Fruit fly (Drosophila melanogaster) whole organism, embryonic: Measurements from ENCODE around the gene sinu.

Experiments used
- Adf1 ChIP-seq: fragments of 200-800 bp; sonication (Bioruptor generic); IDR thresholded peaks from 2 replicates; pipeline ENCODE4 v1.3.6; 2022; ENCODE audit warnings: missing biosample characterization, missing genetic modification characterization
- CG10147 ChIP-seq: fragments of 200-800 bp; sonication (Bioruptor generic); optimal IDR thresholded peaks from 2 replicates; lab custom pipeline; 2019; ENCODE audit warnings: missing biosample characterization, mild to moderate bottlenecking, missing genetic modification characterization, moderate library complexity
- CG10267 ChIP-seq: fragments of 200-800 bp; sonication (Bioruptor generic); optimal IDR thresholded peaks from 2 replicates; lab custom pipeline; 2018; ENCODE audit warnings: missing biosample characterization, mild to moderate bottlenecking, missing genetic modification characterization, moderate library complexity
- CG10543 ChIP-seq: fragments of 200-800 bp; sonication (Bioruptor generic); optimal IDR thresholded peaks from 3 replicates; lab custom pipeline; 2017; ENCODE audit warnings: missing biosample characterization, mild to moderate bottlenecking, missing genetic modification characterization, moderate library complexity
- CG10979 ChIP-seq: fragments of 200-800 bp; sonication (Bioruptor generic); optimal IDR thresholded peaks from 2 replicates; lab custom pipeline; 2018; ENCODE audit warnings: missing biosample characterization, mild to moderate bottlenecking, missing genetic modification characterization, moderate library complexity
- CG1233 ChIP-seq: fragments of 200-800 bp; sonication (Bioruptor generic); optimal IDR thresholded peaks from 4 replicates; lab custom pipeline; 2018; ENCODE audit warnings: missing biosample characterization, mild to moderate bottlenecking, missing genetic modification characterization
- CG14050 ChIP-seq: fragments of 200-800 bp; sonication (Bioruptor generic); IDR thresholded peaks from 3 replicates; pipeline ENCODE4 v1.3.6; 2022; ENCODE audit warnings: missing biosample characterization, missing genetic modification characterization
- CG15073 ChIP-seq: fragments of 200-800 bp; sonication (Bioruptor generic); optimal IDR thresholded peaks from 2 replicates; lab custom pipeline; 2016; ENCODE audit warnings: missing biosample characterization, missing genetic modification characterization
- CG1602 ChIP-seq: fragments of 200-800 bp; sonication (Bioruptor generic); optimal IDR thresholded peaks from 3 replicates; lab custom pipeline; 2016; ENCODE audit warnings: missing biosample characterization, missing genetic modification characterization
- CG17568 ChIP-seq: fragments of 200-800 bp; sonication (Bioruptor generic); optimal IDR thresholded peaks from 2 replicates; lab custom pipeline; 2018; ENCODE audit warnings: missing biosample characterization, mild to moderate bottlenecking, missing genetic modification characterization, moderate library complexity
- CG1832 ChIP-seq: fragments of 200-800 bp; sonication (Bioruptor generic); optimal IDR thresholded peaks from 2 replicates; lab custom pipeline; 2017; ENCODE audit warnings: missing biosample characterization, mild to moderate bottlenecking, missing genetic modification characterization, inconsistent platforms
- CG18599 ChIP-seq: fragments of 200-800 bp; sonication (Bioruptor generic); optimal IDR thresholded peaks from 3 replicates; lab custom pipeline; 2017; ENCODE audit warnings: missing biosample characterization, missing genetic modification characterization, mild to moderate bottlenecking, moderate library complexity, missing genetic modification reagents
- CG2116 ChIP-seq: fragments of 200-800 bp; sonication (Bioruptor generic); optimal IDR thresholded peaks from 3 replicates; lab custom pipeline; 2018; ENCODE audit warnings: missing biosample characterization, mild to moderate bottlenecking, missing genetic modification characterization
- CG32532 ChIP-seq: fragments of 200-800 bp; sonication (Bioruptor generic); IDR thresholded peaks from 2 replicates; pipeline ENCODE4 v1.3.6; 2022; ENCODE audit warnings: missing biosample characterization, missing genetic modification characterization
- CG32772 ChIP-seq: fragments of 200-800 bp; sonication (Bioruptor generic); IDR thresholded peaks from 2 replicates; pipeline ENCODE4 v1.3.6; 2022; ENCODE audit warnings: missing biosample characterization, missing genetic modification characterization
- CG3838 ChIP-seq: fragments of 200-800 bp; sonication (Bioruptor generic); optimal IDR thresholded peaks from 3 replicates; lab custom pipeline; 2016; ENCODE audit warnings: missing biosample characterization, missing genetic modification characterization
- CG4730 ChIP-seq: fragments of 200-800 bp; sonication (Bioruptor generic); IDR thresholded peaks from 2 replicates; pipeline ENCODE4 v1.3.6; 2022; ENCODE audit warnings: missing biosample characterization, missing genetic modification characterization
- CG6254 ChIP-seq: fragments of 200-800 bp; sonication (Bioruptor generic); optimal IDR thresholded peaks from 3 replicates; lab custom pipeline; 2017; ENCODE audit warnings: mild to moderate bottlenecking, missing biosample characterization, missing genetic modification reagents, missing genetic modification characterization
- CG7271 ChIP-seq: fragments of 200-800 bp; sonication (Bioruptor generic); optimal IDR thresholded peaks from 2 replicates; lab custom pipeline; 2018; ENCODE audit warnings: missing biosample characterization, mild to moderate bottlenecking, missing genetic modification characterization, moderate library complexity
- CG7372 ChIP-seq: fragments of 200-800 bp; sonication (Bioruptor generic); IDR thresholded peaks from 2 replicates; pipeline ENCODE4 v1.3.6; 2022; ENCODE audit warnings: missing biosample characterization, missing genetic modification characterization
- CG8944 ChIP-seq: fragments of 200-800 bp; sonication (Bioruptor generic); optimal IDR thresholded peaks from 3 replicates; lab custom pipeline; 2016; ENCODE audit warnings: missing biosample characterization, missing genetic modification characterization
- GATAe ChIP-seq: fragments of 200-800 bp; sonication (Bioruptor generic); conservative IDR thresholded peaks from 2 replicates; pipeline ENCODE4 v1.3.6; 2022; ENCODE audit warnings: missing biosample characterization, missing genetic modification characterization
- Hmx ChIP-seq: fragments of 200-800 bp; sonication (Bioruptor generic); optimal IDR thresholded peaks from 2 replicates; lab custom pipeline; 2016; ENCODE audit warnings: missing biosample characterization, missing genetic modification characterization
- Hr78 ChIP-seq, 2 experiments: fragments of 200-800 bp in 1 of 2; fragments of >200 bp in 1 of 2; sonication (Bioruptor generic) in 1 of 2; optimal IDR thresholded peaks; 2 replicates each; lab custom pipeline; 2017 to 2019; ENCODE audit warnings: missing biosample characterization in 2 of 2, missing genetic modification characterization in 2 of 2, mild to moderate bottlenecking in 1 of 2, moderate library complexity in 1 of 2
- Lhr ChIP-seq: fragments of 200-800 bp; sonication (Bioruptor generic); optimal IDR thresholded peaks from 3 replicates; lab custom pipeline; 2017; ENCODE audit warnings: mild to moderate bottlenecking, missing biosample characterization, missing genetic modification reagents, missing genetic modification characterization
- MBD-R2 ChIP-seq: fragments of 200-800 bp; sonication (Bioruptor generic); IDR thresholded peaks from 2 replicates; pipeline ENCODE4 v1.3.6; 2022; ENCODE audit warnings: missing biosample characterization, missing genetic modification characterization
- Myb ChIP-seq: fragments of 200-800 bp; sonication (Bioruptor generic); optimal IDR thresholded peaks from 2 replicates; lab custom pipeline; 2016; ENCODE audit warnings: missing biosample characterization, missing genetic modification characterization
- NK7.1 ChIP-seq: fragments of 200-800 bp; sonication (Bioruptor generic); optimal IDR thresholded peaks from 3 replicates; lab custom pipeline; 2016; ENCODE audit warnings: missing biosample characterization, missing genetic modification characterization
- Spps ChIP-seq: fragments of 200-800 bp; sonication (Bioruptor generic); optimal IDR thresholded peaks from 2 replicates; lab custom pipeline; 2018; ENCODE audit warnings: missing biosample characterization, mild to moderate bottlenecking, missing genetic modification characterization
- bbx ChIP-seq: fragments of 200-800 bp; sonication (Bioruptor generic); IDR thresholded peaks from 2 replicates; pipeline ENCODE4 v1.3.6; 2022; ENCODE audit warnings: missing biosample characterization, missing genetic modification characterization; ENCODE audit not compliant: partially characterized antibody
- cg ChIP-seq: fragments of 200-800 bp; sonication (Bioruptor generic); optimal IDR thresholded peaks from 3 replicates; lab custom pipeline; 2019; ENCODE audit warnings: missing biosample characterization, mild to moderate bottlenecking, missing genetic modification characterization, moderate library complexity
- corto ChIP-seq: fragments of 200-800 bp; sonication (Bioruptor generic); optimal IDR thresholded peaks from 2 replicates; lab custom pipeline; 2016; ENCODE audit warnings: missing biosample characterization, mild to moderate bottlenecking, missing genetic modification characterization, moderate library complexity
- en ChIP-seq: fragments of 200-800 bp; sonication (Bioruptor generic); optimal IDR thresholded peaks from 2 replicates; lab custom pipeline; 2016; ENCODE audit warnings: missing biosample characterization, missing genetic modification characterization
- gce ChIP-seq: fragments of 200-800 bp; sonication (Bioruptor generic); IDR thresholded peaks from 3 replicates; pipeline ENCODE4 v1.3.6; 2022; ENCODE audit warnings: missing biosample characterization, missing genetic modification characterization
- gcm2 ChIP-seq: fragments of 200-800 bp; sonication (Bioruptor generic); optimal IDR thresholded peaks from 2 replicates; lab custom pipeline; 2016; ENCODE audit warnings: missing biosample characterization, missing genetic modification characterization
- gem ChIP-seq: fragments of 200-800 bp; sonication (Bioruptor generic); optimal IDR thresholded peaks from 2 replicates; lab custom pipeline; 2019; ENCODE audit warnings: missing biosample characterization, mild to moderate bottlenecking, missing genetic modification characterization, moderate library complexity
- ind ChIP-seq: fragments of 200-800 bp; sonication (Bioruptor generic); optimal IDR thresholded peaks from 3 replicates; lab custom pipeline; 2016; ENCODE audit warnings: missing biosample characterization, missing genetic modification characterization
- kah ChIP-seq: fragments of 200-800 bp; sonication (Bioruptor generic); optimal IDR thresholded peaks from 2 replicates; lab custom pipeline; 2018; ENCODE audit warnings: missing biosample characterization, mild to moderate bottlenecking, missing genetic modification characterization
- lola ChIP-seq, 3 experiments: fragments of >200 bp in 2 of 3; fragments of 200-800 bp in 1 of 3; sonication (Bioruptor generic) in 1 of 3; optimal IDR thresholded peaks; 2 replicates each; lab custom pipeline; 2017 to 2019; ENCODE audit warnings: missing biosample characterization in 3 of 3, missing genetic modification characterization in 3 of 3, mild to moderate bottlenecking in 1 of 3, moderate library complexity in 1 of 3
- mam ChIP-seq: fragments of 200-800 bp; sonication (Bioruptor generic); optimal IDR thresholded peaks from 3 replicates; lab custom pipeline; 2016; ENCODE audit warnings: missing biosample characterization, missing genetic modification characterization
- nau ChIP-seq: fragments of 200-800 bp; sonication (Bioruptor generic); optimal IDR thresholded peaks from 3 replicates; lab custom pipeline; 2017; ENCODE audit warnings: missing biosample characterization, mild to moderate bottlenecking, missing genetic modification characterization, missing genetic modification reagents
- nom ChIP-seq: fragments of 200-800 bp; sonication (Bioruptor generic); optimal IDR thresholded peaks from 2 replicates; lab custom pipeline; 2017; ENCODE audit warnings: missing biosample characterization, missing genetic modification characterization, mild to moderate bottlenecking, moderate library complexity, missing genetic modification reagents
- ro ChIP-seq: fragments of 200-800 bp; sonication (Bioruptor generic); IDR thresholded peaks from 2 replicates; pipeline ENCODE4 v1.3.6; 2022; ENCODE audit warnings: missing biosample characterization, missing genetic modification characterization
- schlank ChIP-seq: fragments of 200-800 bp; sonication (Bioruptor generic); optimal IDR thresholded peaks from 2 replicates; lab custom pipeline; 2018; ENCODE audit warnings: missing biosample characterization, mild to moderate bottlenecking, missing genetic modification characterization
- sqz ChIP-seq: fragments of 200-800 bp; sonication (Bioruptor generic); optimal IDR thresholded peaks from 3 replicates; lab custom pipeline; 2018; ENCODE audit warnings: missing biosample characterization, mild to moderate bottlenecking, missing genetic modification characterization
- stwl ChIP-seq: fragments of 200-800 bp; sonication (Bioruptor generic); optimal IDR thresholded peaks from 3 replicates; lab custom pipeline; 2018; ENCODE audit warnings: missing biosample characterization, mild to moderate bottlenecking, missing genetic modification characterization, moderate library complexity
- zen2 ChIP-seq: fragments of 200-800 bp; sonication (Bioruptor generic); IDR thresholded peaks from 3 replicates; pipeline ENCODE4 v1.3.6; 2022; ENCODE audit warnings: missing biosample characterization, missing genetic modification characterization; ENCODE audit not compliant: partially characterized antibody

Gene sinu

DNA sequence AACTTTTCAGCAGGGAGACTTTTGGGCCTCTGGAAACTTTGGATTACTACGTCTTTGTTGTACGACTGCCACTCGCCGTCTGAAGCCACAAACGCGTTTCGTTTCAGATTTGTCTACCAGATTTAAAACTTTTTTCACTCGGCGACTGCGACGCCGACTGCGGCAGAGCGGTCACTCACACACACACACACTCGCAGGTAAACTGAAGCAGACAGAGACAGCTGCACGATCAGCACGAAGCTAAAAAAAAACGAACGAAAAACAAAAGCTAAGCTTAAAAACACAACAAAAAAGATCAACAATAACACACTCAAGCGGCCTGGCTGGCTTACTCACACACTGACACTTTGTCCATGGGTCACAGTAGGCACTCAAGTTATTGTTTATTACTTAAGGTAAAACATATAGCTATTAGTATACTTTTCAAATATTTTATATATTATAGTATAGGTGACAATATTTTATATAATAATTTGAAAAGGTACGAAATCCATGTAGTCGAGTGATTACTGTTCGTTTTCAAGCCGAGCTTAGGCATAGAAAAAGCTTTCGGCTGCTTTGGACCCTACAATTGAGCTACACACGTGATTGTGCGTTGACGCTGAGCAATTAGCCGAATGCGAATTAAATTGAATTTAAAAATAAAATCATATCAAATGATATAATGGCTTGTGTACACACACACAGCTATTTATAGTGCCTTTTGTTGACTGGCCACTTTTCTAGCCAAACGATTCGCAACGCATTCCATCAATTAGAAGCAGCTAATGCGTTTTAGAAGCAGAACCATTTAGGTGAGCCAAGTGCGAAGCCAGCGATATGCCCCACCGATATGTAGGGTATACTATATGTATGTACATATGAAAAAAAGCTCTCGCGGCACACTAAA is 16.1 kb upstream of the sinu start, which contains the start of gene Msr-110 (continued):
- TF ChIP-seq nom (GFP tag; lab: Kevin White, UChicago) (peak; percentile 99), CG18599 (GFP tag; lab: Kevin White, UChicago) (peak; percentile 92), CG8944 (GFP tag; lab: Kevin White, UChicago) (peak; percentile 64), CG1602 (GFP tag; lab: Kevin White, UChicago) (peak; percentile 68), CG15073 (GFP tag; lab: Kevin White, UChicago) (peak; percentile 25), CG10267 (peak; percentile 75), MBD-R2 (peak; percentile 87), kah (GFP tag; lab: Kevin White, UChicago) (peak; percentile 70), NK7.1 (peak; percentile 53), CG4730 (GFP tag; lab: Robert Waterston, UW) (peak; percentile 86), corto (GFP tag; lab: Kevin White, UChicago) (peak; percentile 93), ro (GFP tag; lab: Robert Waterston, UW) (peak; percentile 82), sqz (GFP tag; lab: Kevin White, UChicago) (peak; percentile 87), ind (peak; percentile 86), CG6254 (GFP tag; lab: Kevin White, UChicago) (peak; percentile 71), lola (GFP tag; optimal IDR thresholded peaks at IDR 0.05; lab: Kevin White, UChicago) (peak in 1 of 3 experiments; percentile 41), CG10543 (GFP tag; lab: Kevin White, UChicago) (peak; percentile 89), cg (GFP tag; lab: Kevin White, UChicago) (peak; percentile 69), stwl (no peak), zen2 (GFP tag; lab: Robert Waterston, UW) (no peak), bbx (no peak), CG14050 (peak; percentile 78; the same call in 2 of the 3 replicates), Hmx (peak; percentile 37), gcm2 (GFP tag; lab: Kevin White, UChicago) (peak; percentile 43), gem (tag; lab: Kevin White, UChicago) (peak; percentile 92), GATAe (GFP tag; lab: Robert Waterston, UW) (peak; percentile 69; the same call in 1 of the 2 replicates), CG3838 (GFP tag; lab: Kevin White, UChicago) (peak; percentile 73), Hr78 (GFP tag; optimal IDR thresholded peaks at IDR 0.05; lab: Kevin White, UChicago) (peak in 1 of 2 experiments; percentile 55), schlank (tag; lab: Kevin White, UChicago) (peak; percentile 54), Myb (GFP tag; lab: Kevin White, UChicago) (peak; percentile 56), CG17568 (GFP tag; lab: Kevin White, UChicago) (peak; percentile 76), gce (peak; percentile 82; the same call in 2 of the 3 replicates), Adf1 (GFP tag; lab: Robert Waterston, UW) (peak; percentile 93), CG7372 (GFP tag; lab: Robert Waterston, UW) (peak; percentile 85), CG10979 (tag; lab: Kevin White, UChicago) (peak; percentile 79), mam (GFP tag; lab: Kevin White, UChicago) (peak; percentile 55), en (peak; percentile 37), nau (GFP tag; lab: Kevin White, UChicago) (peak; percentile 84), CG32532 (GFP tag; lab: Robert Waterston, UW) (peak; percentile 95), CG7271 (peak; percentile 28), CG32772 (GFP tag; lab: Robert Waterston, UW) (peak; percentile 89), Spps (peak; percentile 47), CG2116 (peak; percentile 37), Lhr (peak; percentile 41), CG1832 (GFP tag; lab: Kevin White, UChicago) (peak; percentile 22), CG1233 (GFP tag; lab: Kevin White, UChicago) (peak; percentile 86), CG10147 (GFP tag; lab: Kevin White, UChicago) (peak; percentile 85)
